Worm (Caenorhabditis elegans) whole organism, mixed stage, embryonic: ENCODE measurements around the gene T22F3.8.

ENCODE experiments used
- ces-1 ChIP-seq: fragments of 150-350 bp; optimal IDR thresholded peaks from 2 replicates; lab custom pipeline; 2014; ENCODE audit warnings: missing biosample characterization, missing genetic modification reagents, missing genetic modification characterization
- mep-1 ChIP-seq: fragments of 150-350 bp; optimal IDR thresholded peaks from 2 replicates; lab custom pipeline; 2017; ENCODE audit warnings: missing biosample characterization, missing genetic modification reagents, missing genetic modification characterization, inconsistent platforms
- nhr-12 ChIP-seq: fragments of 150-350 bp; optimal IDR thresholded peaks from 2 replicates; lab custom pipeline; 2014; ENCODE audit warnings: missing biosample characterization, missing genetic modification characterization
- tbx-8 ChIP-seq: fragments of 200-800 bp; sonication (Bioruptor generic); optimal IDR thresholded peaks from 2 replicates; lab custom pipeline; 2018; ENCODE audit warnings: mild to moderate bottlenecking, missing genetic modification characterization, moderate library complexity, missing compliant biosample characterization

DNA sequence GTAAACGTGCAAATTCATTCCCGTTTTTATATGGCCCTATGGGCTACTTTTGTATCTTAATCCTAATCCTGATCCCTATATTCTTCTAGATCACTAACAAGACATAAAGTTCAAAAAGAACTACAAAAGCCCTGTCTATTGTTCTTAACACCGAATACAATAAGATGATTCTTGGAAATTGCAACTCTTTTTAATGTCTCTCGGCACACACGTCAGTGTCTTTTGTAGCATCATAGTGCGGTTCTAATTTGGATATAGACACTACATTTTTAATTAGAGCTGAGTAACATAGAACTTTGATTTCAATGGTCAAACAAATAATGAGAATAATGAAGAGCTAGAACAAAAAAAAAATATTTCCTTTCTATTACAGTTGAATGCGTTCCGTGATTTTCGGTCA, 34.6 kb upstream of the T22F3.8 start:
- TF ChIP-seq mep-1 (tag; lab: Kevin White, UChicago) (no peak), nhr-12 (tag; lab: Kevin White, UChicago) (no peak), tbx-8 (GFP tag; lab: Kevin White, UChicago) (no peak), ces-1 (GFP tag; lab: Kevin White, UChicago) (no peak)
